Fruit fly (Drosophila melanogaster) whole organism, embryonic: ENCODE measurements around the gene Shal.

Experiments
- Atf-2 ChIP-seq: fragments of 200-800 bp; sonication (Bioruptor generic); optimal IDR thresholded peaks from 2 replicates; lab custom pipeline; 2016; ENCODE audit warnings: missing biosample characterization, missing genetic modification characterization
- CG10366 ChIP-seq: fragments of 200-800 bp; sonication (Bioruptor generic); IDR thresholded peaks from 2 replicates; pipeline ENCODE4 v1.3.6; 2022; ENCODE audit warnings: missing biosample characterization, missing genetic modification characterization
- CG10979 ChIP-seq: fragments of 200-800 bp; sonication (Bioruptor generic); optimal IDR thresholded peaks from 2 replicates; lab custom pipeline; 2018; ENCODE audit warnings: missing biosample characterization, mild to moderate bottlenecking, missing genetic modification characterization, moderate library complexity
- CG11247 ChIP-seq: fragments of 200-800 bp; sonication (Bioruptor generic); IDR thresholded peaks from 2 replicates; pipeline ENCODE4 v1.3.6; 2022; ENCODE audit warnings: missing biosample characterization, missing genetic modification characterization
- CG12236 ChIP-seq: fragments of 200-800 bp; sonication (Bioruptor generic); optimal IDR thresholded peaks from 2 replicates; lab custom pipeline; 2016; ENCODE audit warnings: missing biosample characterization, missing genetic modification characterization
- CG14667 ChIP-seq: fragments of 200-800 bp; sonication (Bioruptor generic); IDR thresholded peaks from 2 replicates; pipeline ENCODE4 v1.3.6; 2022; ENCODE audit warnings: missing biosample characterization, missing genetic modification characterization
- CG14710 ChIP-seq: fragments of 200-800 bp; sonication (Bioruptor generic); optimal IDR thresholded peaks from 3 replicates; lab custom pipeline; 2019; ENCODE audit warnings: missing biosample characterization, mild to moderate bottlenecking, missing genetic modification characterization, moderate library complexity
- CG1832 ChIP-seq: fragments of 200-800 bp; sonication (Bioruptor generic); optimal IDR thresholded peaks from 2 replicates; lab custom pipeline; 2017; ENCODE audit warnings: missing biosample characterization, mild to moderate bottlenecking, missing genetic modification characterization, inconsistent platforms
- CG18476 ChIP-seq: fragments of 200-800 bp; sonication (Bioruptor generic); optimal IDR thresholded peaks from 2 replicates; lab custom pipeline; 2016; ENCODE audit warnings: missing biosample characterization, mild to moderate bottlenecking, missing genetic modification characterization
- CG18599 ChIP-seq: fragments of 200-800 bp; sonication (Bioruptor generic); optimal IDR thresholded peaks from 3 replicates; lab custom pipeline; 2017; ENCODE audit warnings: missing biosample characterization, missing genetic modification characterization, mild to moderate bottlenecking, moderate library complexity, missing genetic modification reagents
- CG3065 ChIP-seq: fragments of 200-800 bp; sonication (Bioruptor generic); optimal IDR thresholded peaks from 2 replicates; lab custom pipeline; 2016; ENCODE audit warnings: missing biosample characterization, missing genetic modification characterization
- CG31441 ChIP-seq: fragments of 200-800 bp; sonication (Bioruptor generic); IDR thresholded peaks from 2 replicates; pipeline ENCODE4 v1.3.6; 2022; ENCODE audit warnings: missing biosample characterization, missing genetic modification characterization
- CG32772 ChIP-seq: fragments of 200-800 bp; sonication (Bioruptor generic); IDR thresholded peaks from 2 replicates; pipeline ENCODE4 v1.3.6; 2022; ENCODE audit warnings: missing biosample characterization, missing genetic modification characterization
- CG34376 ChIP-seq: fragments of 200-800 bp; sonication (Bioruptor generic); optimal IDR thresholded peaks from 2 replicates; lab custom pipeline; 2018; ENCODE audit warnings: missing biosample characterization, mild to moderate bottlenecking, missing genetic modification characterization
- CG4282 ChIP-seq: fragments of 200-800 bp; sonication (Bioruptor generic); optimal IDR thresholded peaks from 2 replicates; lab custom pipeline; 2016; ENCODE audit warnings: missing biosample characterization, missing genetic modification characterization
- CG6175 ChIP-seq: fragments of 200-800 bp; sonication (Bioruptor generic); IDR thresholded peaks from 3 replicates; pipeline ENCODE4 v1.3.6; 2022; ENCODE audit warnings: missing biosample characterization, missing genetic modification characterization
- CG6683 ChIP-seq: fragments of 200-800 bp; sonication (Bioruptor generic); optimal IDR thresholded peaks from 2 replicates; lab custom pipeline; 2017; ENCODE audit warnings: missing biosample characterization, mild to moderate bottlenecking, missing genetic modification characterization, missing genetic modification reagents
- CG6689 ChIP-seq: fragments of 200-800 bp; sonication (Bioruptor generic); IDR thresholded peaks from 2 replicates; pipeline ENCODE4 v1.3.6; 2022; ENCODE audit warnings: missing biosample characterization, missing genetic modification characterization
- CG6791 ChIP-seq: fragments of 200-800 bp; sonication (Bioruptor generic); IDR thresholded peaks from 3 replicates; pipeline ENCODE4 v1.3.6; 2022; ENCODE audit warnings: missing biosample characterization, missing genetic modification characterization; ENCODE audit not compliant: partially characterized antibody
- CG6813 ChIP-seq: fragments of 200-800 bp; sonication (Bioruptor generic); optimal IDR thresholded peaks from 2 replicates; lab custom pipeline; 2017; ENCODE audit warnings: missing biosample characterization, missing genetic modification characterization, mild to moderate bottlenecking, moderate library complexity, missing genetic modification reagents
- CG9876 ChIP-seq: fragments of 200-800 bp; sonication (Bioruptor generic); optimal IDR thresholded peaks from 2 replicates; lab custom pipeline; 2016; ENCODE audit warnings: missing biosample characterization, missing genetic modification characterization
- CoRest ChIP-seq: fragments of 200-800 bp; sonication (Bioruptor generic); optimal IDR thresholded peaks from 3 replicates; lab custom pipeline; 2018; ENCODE audit warnings: missing biosample characterization, mild to moderate bottlenecking, missing genetic modification characterization, moderate library complexity
- Ets65A ChIP-seq: fragments of 200-800 bp; sonication (Bioruptor generic); peaks from one replicate; lab custom pipeline; 2016; ENCODE audit warnings: missing biosample characterization, missing genetic modification characterization
- Fer1 ChIP-seq: fragments of 200-800 bp; sonication (Bioruptor generic); optimal IDR thresholded peaks from 2 replicates; lab custom pipeline; 2017; ENCODE audit warnings: missing biosample characterization, mild to moderate bottlenecking, missing genetic modification characterization
- HLHmδ ChIP-seq: fragments of 200-800 bp; sonication (Bioruptor generic); optimal IDR thresholded peaks from 2 replicates; lab custom pipeline; 2018; ENCODE audit warnings: missing biosample characterization, mild to moderate bottlenecking, missing genetic modification characterization, moderate library complexity
- Max ChIP-seq: fragments of 200-800 bp; sonication (Bioruptor generic); optimal IDR thresholded peaks from 2 replicates; lab custom pipeline; 2016; ENCODE audit warnings: missing biosample characterization, mild to moderate bottlenecking, missing genetic modification characterization
- Med ChIP-seq: fragments of 200-800 bp; sonication (Bioruptor generic); peaks from one replicate; lab custom pipeline; 2016; ENCODE audit warnings: missing biosample characterization, missing genetic modification characterization, mild to moderate bottlenecking, inconsistent platforms, moderate library complexity
- Scr ChIP-seq: fragments of 200-800 bp; sonication (Bioruptor generic); IDR thresholded peaks from 2 replicates; pipeline ENCODE4 v1.3.6; 2022; ENCODE audit warnings: missing biosample characterization, missing genetic modification characterization; ENCODE audit not compliant: partially characterized antibody
- Ssrp ChIP-seq: fragments of 200-800 bp; sonication (Bioruptor generic); optimal IDR thresholded peaks from 2 replicates; lab custom pipeline; 2018; ENCODE audit warnings: missing biosample characterization, mild to moderate bottlenecking, missing genetic modification characterization, moderate library complexity
- TFAM ChIP-seq: fragments of 200-800 bp; sonication (Bioruptor generic); optimal IDR thresholded peaks from 2 replicates; lab custom pipeline; 2017; ENCODE audit warnings: missing biosample characterization, missing genetic modification characterization, inconsistent platforms
- Vsx1 ChIP-seq: fragments of 200-800 bp; sonication (Bioruptor generic); optimal IDR thresholded peaks from 2 replicates; lab custom pipeline; 2017; ENCODE audit warnings: missing biosample characterization, mild to moderate bottlenecking, missing genetic modification characterization, missing genetic modification reagents
- ara ChIP-seq: fragments of 200-800 bp; sonication (Bioruptor generic); IDR thresholded peaks from 2 replicates; pipeline ENCODE4 v1.3.6; 2022; ENCODE audit warnings: missing biosample characterization, missing genetic modification characterization
- chinmo ChIP-seq: fragments of 200-800 bp; sonication (Bioruptor generic); IDR thresholded peaks from 4 replicates; pipeline ENCODE4 v1.3.6; 2022; ENCODE audit warnings: missing biosample characterization, missing genetic modification characterization; ENCODE audit not compliant: partially characterized antibody
- crc ChIP-seq: fragments of 200-800 bp; sonication (Bioruptor generic); optimal IDR thresholded peaks from 2 replicates; lab custom pipeline; 2016; ENCODE audit warnings: missing biosample characterization, missing genetic modification characterization
- da ChIP-seq: fragments of 200-800 bp; sonication (Bioruptor generic); optimal IDR thresholded peaks from 2 replicates; lab custom pipeline; 2016; ENCODE audit warnings: missing biosample characterization, missing genetic modification characterization
- dan ChIP-seq: fragments of 200-800 bp; sonication (Bioruptor generic); IDR thresholded peaks from 2 replicates; pipeline ENCODE4 v1.3.6; 2022; ENCODE audit warnings: missing biosample characterization, missing genetic modification characterization
- dmrt11E ChIP-seq: fragments of 200-800 bp; sonication (Bioruptor generic); optimal IDR thresholded peaks from 3 replicates; lab custom pipeline; 2018; ENCODE audit warnings: missing biosample characterization, mild to moderate bottlenecking, missing genetic modification characterization, moderate library complexity
- eyg ChIP-seq: fragments of 200-800 bp; sonication (Bioruptor generic); optimal IDR thresholded peaks from 3 replicates; lab custom pipeline; 2016; ENCODE audit warnings: missing biosample characterization, missing genetic modification characterization
- fd64A ChIP-seq: fragments of 200-800 bp; sonication (Bioruptor generic); optimal IDR thresholded peaks from 3 replicates; lab custom pipeline; 2018; ENCODE audit warnings: missing biosample characterization, mild to moderate bottlenecking, missing genetic modification characterization
- fu2 ChIP-seq: fragments of 200-800 bp; sonication (Bioruptor generic); optimal IDR thresholded peaks from 2 replicates; lab custom pipeline; 2016; ENCODE audit warnings: missing biosample characterization, missing genetic modification characterization
- gfzf ChIP-seq: fragments of 200-800 bp; sonication (Bioruptor generic); optimal IDR thresholded peaks from 2 replicates; lab custom pipeline; 2016; ENCODE audit warnings: missing biosample characterization, mild to moderate bottlenecking, missing genetic modification characterization, moderate library complexity
- jumu ChIP-seq: fragments of 200-800 bp; sonication (Bioruptor generic); optimal IDR thresholded peaks from 3 replicates; lab custom pipeline; 2016; ENCODE audit warnings: missing biosample characterization, missing genetic modification characterization
- luna ChIP-seq: fragments of 200-800 bp; sonication (Bioruptor generic); optimal IDR thresholded peaks from 2 replicates; lab custom pipeline; 2016; ENCODE audit warnings: missing biosample characterization, missing genetic modification characterization
- phol ChIP-seq: fragments of 200-800 bp; sonication (Bioruptor generic); optimal IDR thresholded peaks from 3 replicates; lab custom pipeline; 2018; ENCODE audit warnings: missing biosample characterization, mild to moderate bottlenecking, missing genetic modification characterization, moderate library complexity
- sqz ChIP-seq: fragments of 200-800 bp; sonication (Bioruptor generic); optimal IDR thresholded peaks from 3 replicates; lab custom pipeline; 2018; ENCODE audit warnings: missing biosample characterization, mild to moderate bottlenecking, missing genetic modification characterization
- stc ChIP-seq: fragments of 200-800 bp; sonication (Bioruptor generic); IDR thresholded peaks from 2 replicates; pipeline ENCODE4 v1.3.6; 2022; ENCODE audit warnings: missing biosample characterization, missing genetic modification characterization
- sug ChIP-seq: fragments of 200-800 bp; optimal IDR thresholded peaks from 2 replicates; lab custom pipeline; 2019; ENCODE audit warnings: missing biosample characterization, mild to moderate bottlenecking, missing genetic modification characterization, moderate library complexity
- tin ChIP-seq: fragments of 200-800 bp; sonication (Bioruptor generic); optimal IDR thresholded peaks from 3 replicates; lab custom pipeline; 2016; ENCODE audit warnings: missing biosample characterization, missing genetic modification characterization
- twi ChIP-seq: fragments of 200-800 bp; optimal IDR thresholded peaks from 2 replicates; lab custom pipeline; 2019; ENCODE audit warnings: missing biosample characterization, mild to moderate bottlenecking, missing genetic modification characterization, moderate library complexity
- unc-4 ChIP-seq: fragments of 200-800 bp; sonication (Bioruptor generic); IDR thresholded peaks from 2 replicates; pipeline ENCODE4 v1.3.6; 2022; ENCODE audit warnings: missing biosample characterization, missing genetic modification characterization; ENCODE audit not compliant: partially characterized antibody
- wdn ChIP-seq: fragments of 200-800 bp; sonication (Bioruptor generic); IDR thresholded peaks from 2 replicates; pipeline ENCODE4 v1.3.6; 2022; ENCODE audit warnings: missing biosample characterization, missing genetic modification characterization

Gene Shal

dm6 chr3L:19612172-19612571, 27.8 kb upstream of the Shal start, which contains the start of the genes Lon and PIG-F (continued):
- TF ChIP-seq sqz (GFP tag; lab: Kevin White, UChicago) (peak; percentile 99), CG14667 (GFP tag; lab: Robert Waterston, UW) (peak; percentile 98), twi (tag; lab: Kevin White, UChicago) (peak; percentile 99), CG6175 (peak; percentile 97), CG3065 (GFP tag; lab: Kevin White, UChicago) (peak; percentile 99), CG12236 (GFP tag; lab: Kevin White, UChicago) (peak; percentile 95), phol (peak; percentile 99), CG32772 (GFP tag; lab: Robert Waterston, UW) (peak; percentile 98), stc (peak; percentile 98), ara (GFP tag; lab: Robert Waterston, UW) (peak; percentile 97), CG14710 (tag; lab: Kevin White, UChicago) (peak; percentile 99), CG31441 (GFP tag; lab: Robert Waterston, UW) (peak; percentile 100), CG10979 (tag; lab: Kevin White, UChicago) (peak; percentile 99), da (GFP tag; lab: Kevin White, UChicago) (peak; percentile 97), Ets65A (GFP tag; lab: Kevin White, UChicago) (peak; percentile 100), tin (GFP tag; lab: Kevin White, UChicago) (peak; percentile 100), CG18476 (peak; percentile 99), CG9876 (GFP tag; lab: Kevin White, UChicago) (peak; percentile 94), CG6683 (GFP tag; lab: Kevin White, UChicago) (peak; percentile 97), crc (GFP tag; lab: Kevin White, UChicago) (peak; percentile 94), fu2 (peak; percentile 98), jumu (GFP tag; lab: Kevin White, UChicago) (peak; percentile 98), TFAM (peak; percentile 88), Fer1 (peak; percentile 99), CG6689 (GFP tag; lab: Robert Waterston, UW) (peak; percentile 99), CG4282 (GFP tag; lab: Kevin White, UChicago) (peak; percentile 98), CG18599 (peak; percentile 99), chinmo (GFP tag; lab: Robert Waterston, UW) (no peak), fd64A (GFP tag; lab: Kevin White, UChicago) (peak; percentile 95), CG34376 (peak; percentile 99), dan (peak; percentile 97), luna (GFP tag; lab: Kevin White, UChicago) (peak; percentile 95), CoRest (tag; lab: Kevin White, UChicago) (peak; percentile 100), unc-4 (peak; percentile 51; the same call in 1 of the 2 replicates), CG10366 (peak; percentile 97), gfzf (GFP tag; lab: Kevin White, UChicago) (peak; percentile 24), CG11247 (GFP tag; lab: Robert Waterston, UW) (peak; percentile 98), eyg (peak; percentile 94), Max (peak; percentile 100), Atf-2 (GFP tag; lab: Kevin White, UChicago) (peak; percentile 98), dmrt11E (tag; lab: Kevin White, UChicago) (peak; percentile 99), sug (tag; lab: Kevin White, UChicago) (peak; percentile 99), Vsx1 (GFP tag; lab: Kevin White, UChicago) (peak; percentile 98), HLHmδ (GFP tag; lab: Kevin White, UChicago) (no peak), Ssrp (tag; lab: Kevin White, UChicago) (peak; percentile 99), Med (GFP tag; lab: Kevin White, UChicago) (peak; percentile 100), CG1832 (GFP tag; lab: Kevin White, UChicago) (no peak), CG6813 (GFP tag; lab: Kevin White, UChicago) (peak; percentile 99), CG6791 (GFP tag; lab: Robert Waterston, UW) (peak; percentile 44; the same call in 1 of the 3 replicates), wdn (GFP tag; lab: Robert Waterston, UW) (peak; percentile 97), Scr (GFP tag; lab: Robert Waterston, UW) (peak; percentile 63)
